Worm (Caenorhabditis elegans): ENCODE results near the gene srlf-29.

srlf-29 gene

DNA sequence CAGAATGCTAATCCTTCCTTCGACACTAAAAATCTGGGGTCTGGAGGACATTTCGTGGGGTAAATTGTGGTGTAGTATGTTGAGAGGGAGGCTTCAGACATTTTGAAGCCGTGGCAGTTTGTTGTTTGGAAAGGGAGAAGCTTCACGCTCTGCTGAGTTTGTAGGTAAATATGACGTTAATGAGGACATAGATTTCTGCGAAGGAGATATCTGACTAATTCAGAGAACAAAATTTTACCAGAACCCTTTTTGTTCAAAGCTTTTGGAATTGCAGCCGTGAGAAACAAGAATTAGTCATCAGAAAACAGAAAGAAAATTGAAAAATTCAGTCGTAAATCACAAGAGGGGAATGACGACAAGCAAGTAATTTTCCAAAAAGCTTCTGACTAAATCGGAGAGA is 25.6 kb upstream of the srlf-29 start, which contains the start of gene srh-72:
TSS of gene srh-72 (minus strand) at position 101 of the 400 bp plus-strand sequence.
- TF ChIP-seq bed-2 (GFP tag; IDR thresholded peaks at IDR 0.05), result no peak
- no peak for TF ChIP-seq tbp1 (GFP tag; optimal IDR thresholded peaks at IDR 0.05)
- TF ChIP-seq rpc-1 (optimal IDR thresholded peaks at IDR 0.05), result no peak
- no peak for TF ChIP-seq rpc-1 (tag; optimal IDR thresholded peaks at IDR 0.05)
- no peak for TF ChIP-seq lag-1 (GFP tag; IDR thresholded peaks at IDR 0.05)
- no peak for TF ChIP-seq let-607 (tag; optimal IDR thresholded peaks at IDR 0.05)
- TF ChIP-seq sdz-38 (tag; optimal IDR thresholded peaks at IDR 0.05), result no peak
- TF ChIP-seq pha-4 (tag; optimal IDR thresholded peaks at IDR 0.05), result no peak
- TF ChIP-seq B0336.3 (GFP tag; IDR thresholded peaks at IDR 0.05), result no peak
- no peak for TF ChIP-seq efl-1 (GFP tag; optimal IDR thresholded peaks at IDR 0.05)
- TF ChIP-seq lsy-27 (tag; optimal IDR thresholded peaks at IDR 0.05; ENCODE audit: borderline replicate concordance, insufficient read depth), result no peak
- no peak for TF ChIP-seq F55B11.4 (tag; optimal IDR thresholded peaks at IDR 0.05; ENCODE audit: borderline replicate concordance, insufficient read depth)
- TF ChIP-seq lin-40 (tag; optimal IDR thresholded peaks at IDR 0.05), result no peak
- TF ChIP-seq K11D2.4 (GFP tag; IDR thresholded peaks at IDR 0.05), result no peak
- TF ChIP-seq attf-6 (GFP tag; IDR thresholded peaks at IDR 0.05), result no peak

DNA sequence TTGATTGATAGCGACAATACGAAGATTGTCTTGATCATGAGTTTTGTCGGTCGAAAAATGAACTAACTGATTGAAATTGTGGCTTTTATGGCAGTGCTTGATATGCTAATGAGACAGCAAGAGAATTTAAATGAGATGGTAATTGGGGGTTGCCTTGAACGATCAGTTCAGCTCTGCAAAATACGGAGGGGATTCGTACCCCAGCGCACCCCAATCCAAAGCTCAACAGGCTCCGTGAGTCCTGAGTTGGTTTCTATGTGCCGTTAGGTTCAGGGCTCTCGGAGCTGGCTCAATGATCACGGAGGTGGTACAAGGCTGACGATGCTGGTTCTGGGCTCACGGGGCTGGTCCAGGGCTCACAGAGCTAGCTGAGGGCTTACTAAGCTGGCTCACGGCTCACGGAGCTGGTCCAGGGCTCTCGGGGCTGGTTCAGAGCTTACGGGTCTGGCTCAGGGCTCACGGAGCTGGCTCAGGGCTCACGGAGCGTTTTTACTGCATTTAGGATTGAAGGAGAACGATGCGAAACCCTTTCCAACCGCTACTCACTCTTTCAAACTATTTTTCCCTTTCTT is 21.3 kb upstream of the srlf-29 start, which contains the start of gene ZC204.6:
TSS of gene ZC204.6 (minus strand) at position 51 of the 572 bp plus-strand sequence.
- no peak for TF ChIP-seq ama-1 (optimal IDR thresholded peaks at IDR 0.05)
- no peak for TF ChIP-seq ama-1 (GFP tag; optimal IDR thresholded peaks at IDR 0.05)
- TF ChIP-seq zfh-2 (GFP tag; conservative IDR thresholded peaks at IDR 0.05), result peak; percentile 84

DNA sequence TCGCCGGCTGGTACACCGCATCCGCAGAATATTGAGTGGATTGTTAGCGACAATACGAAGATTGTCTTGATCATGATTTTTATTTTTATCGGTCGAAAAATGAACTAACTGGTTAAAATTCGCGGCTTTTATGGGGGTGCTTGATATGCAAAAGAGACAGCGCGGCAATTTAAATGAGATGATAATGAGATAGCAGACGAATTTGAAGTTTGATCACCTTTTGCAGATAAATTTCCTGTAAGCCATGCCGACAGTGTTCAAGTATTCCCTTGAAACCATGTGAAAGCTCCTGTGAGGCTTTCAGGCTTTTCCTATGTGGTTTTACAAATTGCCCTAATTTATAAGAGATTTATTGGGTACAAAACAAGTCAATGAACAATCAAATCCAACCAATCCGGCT is 19.9 kb upstream of the srlf-29 start, which contains the start of gene ZC204.17:
TSS of gene ZC204.17 (minus strand) at position 101 of the 400 bp plus-strand sequence.
- TF ChIP-seq let-607 (tag; optimal IDR thresholded peaks at IDR 0.05) (no peak), cebp-2 (GFP tag; IDR thresholded peaks at IDR 0.05) (no peak), unc-130 (GFP tag; optimal IDR thresholded peaks at IDR 0.05) (no peak), Y56A3A.18 (GFP tag; IDR thresholded peaks at IDR 0.05) (no peak), nhr-80 (tag; optimal IDR thresholded peaks at IDR 0.05) (no peak), lir-1 (GFP tag; conservative IDR thresholded peaks at IDR 0.05) (no peak), B0261.1 (tag; optimal IDR thresholded peaks at IDR 0.05) (no peak), K12H6.12 (tag; optimal IDR thresholded peaks at IDR 0.05) (no peak), egl-18 (GFP tag; IDR thresholded peaks at IDR 0.05) (no peak), F49E8.2 (tag; optimal IDR thresholded peaks at IDR 0.05; ENCODE audit: insufficient read depth) (no peak), F37B4.10 (GFP tag; IDR thresholded peaks at IDR 0.05) (no peak), ceh-27 (GFP tag; optimal IDR thresholded peaks at IDR 0.05) (no peak)

DNA sequence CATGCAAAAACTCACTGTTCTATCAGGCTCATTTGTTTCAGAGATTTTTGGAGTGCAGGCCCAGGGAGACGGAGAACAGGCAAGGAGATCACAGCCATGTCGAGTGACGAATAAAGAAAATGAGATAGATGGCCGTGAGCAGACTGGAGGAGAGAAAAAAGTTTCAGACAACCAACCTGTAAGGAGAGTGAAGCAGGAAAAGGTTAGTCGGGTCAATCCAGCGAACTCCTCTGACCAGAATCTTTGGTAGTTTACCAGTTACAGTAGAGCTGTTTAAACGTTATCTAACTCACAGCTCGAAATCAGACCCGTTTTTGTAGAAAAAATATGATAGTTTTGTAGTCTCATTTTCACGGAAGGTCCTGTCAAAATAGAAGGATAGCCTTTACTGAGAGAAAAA is 17.4 kb upstream of the srlf-29 start, which contains the start of gene fbxb-21:
TSS of gene fbxb-21 (minus strand) at position 101 of the 400 bp plus-strand sequence.
- TF ChIP-seq mxl-1 (tag; optimal IDR thresholded peaks at IDR 0.05) (no peak), ztf-22 (GFP tag; optimal IDR thresholded peaks at IDR 0.05) (no peak), C17E4.6 (GFP tag; IDR thresholded peaks at IDR 0.05) (no peak)

DNA sequence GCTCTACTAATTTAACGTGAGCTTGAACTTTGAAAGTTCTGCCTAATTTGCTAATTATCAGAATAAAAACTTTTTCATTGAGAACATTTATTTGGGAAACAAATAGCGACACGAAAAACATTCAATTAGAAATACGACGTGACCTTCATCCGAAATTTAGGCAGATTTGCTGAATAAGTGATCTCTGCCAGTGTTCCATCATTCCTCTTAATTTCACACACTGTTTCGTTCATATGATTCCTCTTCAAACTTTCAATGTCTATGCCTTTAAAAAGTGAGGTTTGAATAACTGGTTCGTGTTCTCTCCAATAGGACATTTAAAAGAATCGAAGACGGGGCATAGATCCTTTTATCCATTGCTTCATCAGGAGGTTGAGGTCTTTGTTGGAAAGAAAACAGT is 15.6 kb upstream of the srlf-29 start, which contains the start of gene fbxb-20:
TSS of gene fbxb-20 (minus strand) at position 101 of the 400 bp plus-strand sequence.
- TF ChIP-seq ceh-27 (GFP tag; optimal IDR thresholded peaks at IDR 0.05) (no peak), dpff-1 (tag; optimal IDR thresholded peaks at IDR 0.05) (no peak), hsf-1 (GFP tag; IDR thresholded peaks at IDR 0.05) (no peak), nhr-27 (tag; optimal IDR thresholded peaks at IDR 0.05) (no peak), ceh-58 (GFP tag; IDR thresholded peaks at IDR 0.05) (no peak), ztf-28 (GFP tag; IDR thresholded peaks at IDR 0.05) (no peak), snpc-3.4 (tag; optimal IDR thresholded peaks at IDR 0.05) (no peak), hrde-1 (tag; optimal IDR thresholded peaks at IDR 0.05; ENCODE audit: borderline replicate concordance) (no peak), rpc-1 (optimal IDR thresholded peaks at IDR 0.05) (no peak), rpc-1 (tag; optimal IDR thresholded peaks at IDR 0.05) (no peak), ztf-6 (GFP tag; IDR thresholded peaks at IDR 0.05) (no peak), madf-6 (GFP tag; IDR thresholded peaks at IDR 0.05) (no peak), B0336.3 (GFP tag; IDR thresholded peaks at IDR 0.05) (no peak), F33H1.4 (GFP tag; IDR thresholded peaks at IDR 0.05) (no peak)
